Worm (Caenorhabditis elegans): ENCODE data around the gene mev-1.

- TF ChIP-seq mab-5 (tag; optimal IDR thresholded peaks at IDR 0.05) (no peak), ces-1 (GFP tag; optimal IDR thresholded peaks at IDR 0.05) (no peak), mep-1 (tag; optimal IDR thresholded peaks at IDR 0.05) (no peak), unc-62 (GFP tag; optimal IDR thresholded peaks at IDR 0.05) (no peak), nhr-237 (tag; optimal IDR thresholded peaks at IDR 0.05) (no peak), blmp-1 (tag; optimal IDR thresholded peaks at IDR 0.05) (no peak), nhr-12 (tag; optimal IDR thresholded peaks at IDR 0.05) (no peak)
These were observed 49.7 kb downstream of the mev-1 start for ce11 chrIII:10383804-10384203.

Measured in whole organism, mixed stage, embryonic.